Fruit fly (Drosophila melanogaster): ENCODE measurements around the gene CG7611.

Gene CG7611

DNA sequence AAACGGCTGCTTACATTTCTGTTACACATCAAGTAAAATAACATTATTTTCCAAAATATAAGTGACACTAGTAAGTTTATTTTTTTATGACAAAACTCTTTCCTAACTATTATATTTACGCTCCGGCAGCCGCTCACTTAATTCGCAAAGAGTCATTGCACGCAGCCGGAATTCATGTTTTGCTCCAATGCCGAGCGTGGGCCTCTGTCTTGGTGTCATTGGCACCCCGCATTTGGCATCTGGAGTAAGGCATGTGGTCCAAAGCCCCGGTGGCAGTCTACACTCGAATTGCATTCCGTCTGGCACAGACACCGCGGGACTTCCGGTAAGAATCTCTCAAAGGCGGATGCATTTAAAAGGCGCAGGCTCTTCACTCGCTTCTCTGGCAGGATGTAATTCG lies 14.4 kb upstream of the CG7611 start:
- no peak for TF ChIP-seq CTCF (optimal IDR thresholded peaks at IDR 0.05)
- no peak for TF ChIP-seq CG8478 (optimal IDR thresholded peaks at IDR 0.05)

DNA sequence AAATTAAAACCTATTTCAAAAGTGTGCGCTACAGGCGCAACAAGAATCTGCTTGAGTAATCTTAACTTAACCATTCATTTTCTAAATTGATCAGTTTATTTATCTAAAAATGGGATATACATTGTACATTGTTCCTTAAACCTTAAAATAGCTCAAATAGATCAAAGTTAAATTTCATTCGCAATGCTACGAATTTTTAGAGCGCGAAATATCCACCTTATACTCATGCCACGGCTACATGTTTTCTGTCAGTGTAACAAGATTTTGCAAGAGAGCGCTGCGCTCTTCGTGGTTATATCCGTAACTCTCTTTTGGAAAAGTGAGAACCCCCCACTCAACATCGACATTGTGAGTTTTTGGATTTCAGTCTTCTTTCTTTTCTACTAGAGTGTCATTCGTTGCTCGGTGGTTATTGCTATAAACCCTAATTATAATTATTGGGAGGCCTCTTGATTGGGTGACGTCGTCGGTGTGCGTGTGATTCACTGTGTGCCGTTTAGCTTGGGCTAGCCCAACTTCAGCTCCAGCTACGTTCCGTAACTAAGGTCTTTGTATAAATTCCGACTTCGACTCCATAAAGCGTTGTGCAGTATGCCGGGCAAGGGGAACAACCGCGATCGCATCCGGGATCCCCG lies 13.4 kb upstream of the CG7611 start:
- TF ChIP-seq CG8478 (optimal IDR thresholded peaks at IDR 0.05) (no peak), CTCF (optimal IDR thresholded peaks at IDR 0.05) (no peak)

dm6 chr3L:21515823-21516715 lies 6.9 kb upstream of the CG7611 start, which contains the start of the genes SAK and Cdk12:
Gene SAK, minus strand, starts transcription at chr3L:21515887.
Gene Cdk12, plus strand, starts transcription at chr3L:21516306.
- TF ChIP-seq CTCF (optimal IDR thresholded peaks at IDR 0.05) (no peak), CG8478 (optimal IDR thresholded peaks at IDR 0.05) (no peak)

dm6 chr3L:21516716-21517266 lies 6.2 kb upstream of the CG7611 start:
- TF ChIP-seq CG8478 (optimal IDR thresholded peaks at IDR 0.05) (no peak), CTCF (optimal IDR thresholded peaks at IDR 0.05) (no peak)

dm6 chr3L:21518345-21518744 lies 4.6 kb upstream of the CG7611 start:
- TF ChIP-seq CTCF (optimal IDR thresholded peaks at IDR 0.05) (no peak), CG8478 (optimal IDR thresholded peaks at IDR 0.05) (no peak)

- TF ChIP-seq CTCF (optimal IDR thresholded peaks at IDR 0.05) (no peak), CG8478 (optimal IDR thresholded peaks at IDR 0.05) (no peak)
Measured at dm6 chr3L:21524071-21524889, 1.3 kb downstream of the CG7611 start.

dm6 chr3L:21529108-21529507 lies 6.1 kb downstream of the CG7611 start, which contains the start of gene Arv1:
Gene Arv1, minus strand, starts transcription at chr3L:21529333.
- TF ChIP-seq CG8478 (optimal IDR thresholded peaks at IDR 0.05): no peak
- TF ChIP-seq CTCF (optimal IDR thresholded peaks at IDR 0.05): no peak

DNA sequence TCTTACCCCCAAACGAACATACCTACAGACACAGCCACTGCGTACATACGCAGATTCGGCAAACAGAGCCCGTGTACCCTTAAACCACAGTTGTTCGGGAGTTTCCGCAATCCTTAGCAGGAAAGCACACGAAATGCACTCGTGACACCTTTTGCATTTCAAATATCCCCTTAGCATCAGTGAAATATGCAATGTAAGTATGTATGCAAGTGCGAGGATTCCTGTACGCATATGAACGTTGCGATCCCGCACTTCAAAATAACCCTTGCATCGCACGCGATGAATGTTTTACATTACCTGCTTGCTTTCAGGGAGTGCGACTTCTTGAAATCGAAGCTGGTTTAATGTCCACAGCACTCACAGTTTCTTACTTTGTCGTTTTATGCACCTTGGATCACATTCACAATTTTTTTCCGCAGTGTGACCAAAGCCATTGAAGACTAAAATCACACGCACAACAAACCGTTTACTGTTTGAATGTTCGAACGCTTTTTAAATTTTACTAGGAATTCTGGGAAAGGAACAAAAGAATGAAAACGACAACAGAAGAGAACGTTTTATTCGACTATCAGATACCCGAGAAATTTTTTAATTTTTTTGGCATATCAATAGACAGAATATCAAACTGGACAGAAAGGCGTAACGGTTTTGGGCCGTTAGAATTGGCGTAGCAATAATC lies 10.4 kb downstream of the CG7611 start, which contains the start of gene Mkrn1:
Gene Mkrn1, minus strand, starts transcription at position 444 of the 679 bp plus-strand sequence.
- TF ChIP-seq CTCF (optimal IDR thresholded peaks at IDR 0.05): peak in 1 of 2 experiments; percentile 40
- no peak for TF ChIP-seq CG8478 (optimal IDR thresholded peaks at IDR 0.05)

DNA sequence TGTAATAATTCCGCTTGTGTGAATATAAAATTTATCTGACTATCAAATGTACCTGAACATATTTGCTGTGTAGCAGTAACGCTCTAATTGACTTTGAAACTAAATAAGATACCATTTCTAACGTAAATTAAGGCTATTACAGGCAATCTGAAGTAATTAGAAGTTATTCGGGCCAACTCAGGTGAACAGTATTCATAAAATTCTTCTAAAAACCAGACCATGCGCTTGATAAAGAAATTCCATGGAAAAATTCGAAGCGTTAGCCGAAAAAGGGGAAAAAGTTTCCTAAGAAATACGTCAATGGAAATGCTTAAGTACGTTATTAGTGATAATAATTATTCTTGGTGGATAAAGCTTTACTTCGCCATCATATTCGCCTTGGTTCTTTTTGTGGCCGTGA lies 11.4 kb downstream of the CG7611 start, which contains the start of gene ppk5:
Gene ppk5, plus strand, starts transcription at position 301 of the 400 bp plus-strand sequence.
- TF ChIP-seq CG8478 (optimal IDR thresholded peaks at IDR 0.05) (no peak), CTCF (optimal IDR thresholded peaks at IDR 0.05) (no peak)

DNA sequence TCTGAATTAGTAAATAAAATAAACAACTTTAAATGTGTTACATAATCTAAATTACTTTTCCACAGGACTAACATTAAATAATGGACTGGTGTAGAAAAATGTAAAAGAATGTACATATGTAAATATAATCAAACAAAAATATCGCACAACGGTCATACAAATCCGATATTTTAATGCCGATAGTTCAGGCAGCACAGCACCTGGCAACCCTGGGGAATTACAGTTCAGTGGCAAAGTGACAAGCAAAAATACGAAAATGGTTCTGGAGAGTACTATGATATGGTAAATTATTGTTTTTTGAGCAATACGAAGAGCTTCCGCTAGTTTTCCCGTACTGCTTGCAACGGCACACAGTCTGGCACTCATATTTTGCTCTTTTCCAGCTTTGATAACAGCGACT lies 13.9 kb downstream of the CG7611 start, which contains the start of gene Rpn10:
Gene Rpn10, plus strand, starts transcription at position 144 of the 400 bp plus-strand sequence.
- TF ChIP-seq CG8478 (optimal IDR thresholded peaks at IDR 0.05): no peak
- TF ChIP-seq CTCF (optimal IDR thresholded peaks at IDR 0.05): peak; percentile 39 to 50

dm6 chr3L:21538893-21539244 lies 15.9 kb downstream of the CG7611 start:
- no peak for TF ChIP-seq CG8478 (optimal IDR thresholded peaks at IDR 0.05)
- no peak for TF ChIP-seq CTCF (optimal IDR thresholded peaks at IDR 0.05)

- TF ChIP-seq CTCF (optimal IDR thresholded peaks at IDR 0.05) (peak; percentile 13 to 14), CG8478 (optimal IDR thresholded peaks at IDR 0.05) (no peak)
Measured at dm6 chr3L:21539245-21540196, 16.5 kb downstream of the CG7611 start, which contains the start of the genes COX8 and VhaM9.7-b. Gene COX8, minus strand, starts transcription at chr3L:21539447. Gene VhaM9.7-b, plus strand, starts transcription at chr3L:21539862.

- no peak for TF ChIP-seq CG8478 (optimal IDR thresholded peaks at IDR 0.05)
Measured at dm6 chr3L:21542059-21542458, 19.1 kb downstream of the CG7611 start, which contains the start of gene CG33290. Gene CG33290, plus strand, starts transcription at chr3L:21542359.

Data from S2 (cell line).